Worm (Caenorhabditis elegans) whole organism, L1 larva: ENCODE measurements around the gene K09F6.9.
A peak's percentile ranks its signal among the peaks of the same experiment; 100 is the strongest.

Experiments
- C04F5.9 ChIP-seq: sonication (generic microtip); optimal IDR thresholded peaks from 2 replicates; lab custom pipeline; 2016; ENCODE audit warnings: missing genetic modification characterization, missing compliant biosample characterization
- C16A3.4 ChIP-seq: fragments of 150-350 bp; optimal IDR thresholded peaks from 2 replicates; lab custom pipeline; 2014; ENCODE audit warnings: missing biosample characterization, missing genetic modification characterization
- C34B4.2 ChIP-seq: sonication (generic microtip); optimal IDR thresholded peaks from 2 replicates; lab custom pipeline; 2017; ENCODE audit warnings: mild to moderate bottlenecking, missing genetic modification characterization, missing compliant biosample characterization
- F16B12.6 ChIP-seq: fragments of 150-350 bp; optimal IDR thresholded peaks from 2 replicates; lab custom pipeline; 2014; ENCODE audit warnings: missing biosample characterization, missing genetic modification characterization
- alr-1 ChIP-seq: fragments of 200-800 bp; sonication (Bioruptor generic); optimal IDR thresholded peaks from 2 replicates; lab custom pipeline; 2018; ENCODE audit warnings: borderline replicate concordance, mild to moderate bottlenecking, missing genetic modification characterization, missing compliant biosample characterization
- ceh-8 ChIP-seq: fragments of 200-800 bp; sonication (Bioruptor generic); optimal IDR thresholded peaks from 2 replicates; lab custom pipeline; 2018; ENCODE audit warnings: mild to moderate bottlenecking, missing genetic modification characterization, moderate library complexity, missing compliant biosample characterization
- ceh-82 ChIP-seq, 3 experiments: fragments of 150-350 bp in 1 of 3; sonication (generic microtip) in 2 of 3; optimal IDR thresholded peaks; 2 replicates each; lab custom pipeline; 2014 to 2017; ENCODE audit warnings: missing biosample characterization in 3 of 3, missing genetic modification characterization in 3 of 3
- ceh-88 ChIP-seq: fragments of 200-800 bp; sonication (Bioruptor generic); IDR thresholded peaks from 2 replicates; pipeline ENCODE4 v1.3.6; 2022; ENCODE audit warnings: missing genetic modification characterization, missing compliant biosample characterization
- dsc-1 ChIP-seq: sonication (generic microtip); optimal IDR thresholded peaks from 2 replicates; lab custom pipeline; 2016; ENCODE audit warnings: mild to moderate bottlenecking, missing genetic modification characterization, missing compliant biosample characterization
- efl-1 ChIP-seq, 4 experiments: fragments of 150-350 bp; optimal IDR thresholded peaks in 3 of 4; peaks in 1 of 4; 1 replicate in 1 of 4; 2 replicates in 3 of 4; lab custom pipeline; 2014; ENCODE audit warnings: missing biosample characterization in 2 of 4, missing genetic modification characterization in 2 of 4, missing genetic modification reagents in 2 of 4
- egl-13 ChIP-seq: sonication (generic microtip); optimal IDR thresholded peaks from 2 replicates; lab custom pipeline; 2016; ENCODE audit warnings: missing genotype, missing genetic modification reagents, missing genetic modification characterization, missing compliant biosample characterization
- elt-2 ChIP-seq: sonication (generic microtip); optimal IDR thresholded peaks from 2 replicates; lab custom pipeline; 2016; ENCODE audit warnings: missing genetic modification characterization, mild to moderate bottlenecking, inconsistent platforms, missing compliant biosample characterization, missing genetic modification reagents
- fos-1 ChIP-seq: fragments of 150-350 bp; optimal IDR thresholded peaks from 2 replicates; lab custom pipeline; 2014; ENCODE audit warnings: missing biosample characterization, missing genetic modification characterization
- grh-1 ChIP-seq: fragments of 200-800 bp; sonication (Bioruptor generic); IDR thresholded peaks from 2 replicates; pipeline ENCODE4 v1.3.6; 2022; ENCODE audit warnings: missing genetic modification reagents, missing genetic modification characterization, missing compliant biosample characterization
- hlh-4 ChIP-seq: sonication (generic microtip); optimal IDR thresholded peaks from 2 replicates; lab custom pipeline; 2016; ENCODE audit warnings: mild to moderate bottlenecking, missing genetic modification characterization, missing compliant biosample characterization
- lin-39 ChIP-seq: fragments of 150-350 bp; optimal IDR thresholded peaks from 2 replicates; lab custom pipeline; 2014; ENCODE audit warnings: missing biosample characterization, missing genetic modification reagents, missing genetic modification characterization
- lir-3 ChIP-seq: sonication (generic microtip); optimal IDR thresholded peaks from 2 replicates; lab custom pipeline; 2016; ENCODE audit warnings: mild to moderate bottlenecking, missing genetic modification characterization, moderate library complexity, missing compliant biosample characterization; ENCODE audit not compliant: poor library complexity
- lsy-2 ChIP-seq, 2 experiments: fragments of 150-350 bp; optimal IDR thresholded peaks; 2 replicates each; lab custom pipeline; 2014; ENCODE audit warnings: missing biosample characterization in 2 of 2, missing genetic modification characterization in 2 of 2
- mab-9 ChIP-seq: fragments of 200-800 bp; sonication (Bioruptor generic); IDR thresholded peaks from 2 replicates; pipeline ENCODE4 v1.3.6; 2022; ENCODE audit warnings: missing genetic modification reagents, missing genetic modification characterization, missing compliant biosample characterization
- mdl-1 ChIP-seq, 2 experiments: fragments of 150-350 bp; optimal IDR thresholded peaks; 2 replicates each; lab custom pipeline; 2014 to 2017; ENCODE audit warnings: missing biosample characterization in 2 of 2, missing genetic modification characterization in 2 of 2, inconsistent platforms in 1 of 2
- mep-1 ChIP-seq: fragments of 150-350 bp; optimal IDR thresholded peaks from 2 replicates; lab custom pipeline; 2014; ENCODE audit warnings: missing biosample characterization, missing genetic modification characterization
- nhr-11 ChIP-seq: fragments of 150-350 bp; optimal IDR thresholded peaks from 2 replicates; lab custom pipeline; 2014; ENCODE audit warnings: missing biosample characterization, missing genetic modification characterization
- nhr-12 ChIP-seq: sonication (generic microtip); optimal IDR thresholded peaks from 2 replicates; lab custom pipeline; 2017; ENCODE audit warnings: missing biosample characterization, missing genetic modification characterization
- nhr-28 ChIP-seq: fragments of 150-350 bp; optimal IDR thresholded peaks from 2 replicates; lab custom pipeline; 2014; ENCODE audit warnings: missing biosample characterization, missing genetic modification characterization
- nhr-85 ChIP-seq: sonication (generic microtip); peaks from one replicate; lab custom pipeline; 2016; ENCODE audit warnings: missing genetic modification characterization, inconsistent platforms, missing compliant biosample characterization
- pag-3 ChIP-seq: sonication (generic microtip); optimal IDR thresholded peaks from 2 replicates; lab custom pipeline; 2017; ENCODE audit warnings: missing genetic modification characterization, mild to moderate bottlenecking, missing compliant biosample characterization, antibody characterized with exemption, borderline replicate concordance; ENCODE audit not compliant: insufficient read depth
- pqm-1 ChIP-seq: sonication (generic microtip); optimal IDR thresholded peaks from 3 replicates; lab custom pipeline; 2017; ENCODE audit warnings: missing biosample characterization, missing genetic modification characterization
- skn-1 ChIP-seq: fragments of 150-350 bp; optimal IDR thresholded peaks from 2 replicates; lab custom pipeline; 2014; ENCODE audit warnings: missing biosample characterization, missing genetic modification characterization
- swsn-7 ChIP-seq: sonication (generic microtip); optimal IDR thresholded peaks from 2 replicates; lab custom pipeline; 2016; ENCODE audit warnings: missing genetic modification characterization, missing compliant biosample characterization
- unc-86 ChIP-seq: sonication (generic microtip); optimal IDR thresholded peaks from 2 replicates; lab custom pipeline; 2016; ENCODE audit warnings: missing genetic modification characterization, missing compliant biosample characterization
- vab-15 ChIP-seq: sonication (generic microtip); optimal IDR thresholded peaks from 2 replicates; lab custom pipeline; 2017; ENCODE audit warnings: missing genotype, mild to moderate bottlenecking, missing genetic modification characterization, missing compliant biosample characterization
- zag-1 ChIP-seq: fragments of 150-350 bp; optimal IDR thresholded peaks from 2 replicates; lab custom pipeline; 2014; ENCODE audit warnings: missing biosample characterization, missing genetic modification characterization

Gene K09F6.9

ce11 chrII:2322857-2323518 lies 40.5 kb upstream of the K09F6.9 start, which contains the start of the genes ZK1240.6 and ZK1240.2:
Gene ZK1240.6 (minus strand): TSS chrII:2322907.
Gene ZK1240.2 (plus strand): TSS chrII:2323376.
- TF ChIP-seq unc-86 (tag; lab: Kevin White, UChicago), result no peak
- TF ChIP-seq alr-1 (tag; lab: Kevin White, UChicago), result no peak
- peak; percentile 49 for TF ChIP-seq pqm-1 (tag; lab: Kevin White, UChicago)
- no peak for TF ChIP-seq lsy-2 (tag; optimal IDR thresholded peaks at IDR 0.05; lab: Kevin White, UChicago)
- TF ChIP-seq mdl-1 (tag; optimal IDR thresholded peaks at IDR 0.05; lab: Kevin White, UChicago), result no peak
- no peak for TF ChIP-seq mep-1 (tag; lab: Kevin White, UChicago)
- no peak for TF ChIP-seq ceh-82 (tag; optimal IDR thresholded peaks at IDR 0.05; lab: Kevin White, UChicago)
- TF ChIP-seq elt-2, result peak; percentile 74

DNA sequence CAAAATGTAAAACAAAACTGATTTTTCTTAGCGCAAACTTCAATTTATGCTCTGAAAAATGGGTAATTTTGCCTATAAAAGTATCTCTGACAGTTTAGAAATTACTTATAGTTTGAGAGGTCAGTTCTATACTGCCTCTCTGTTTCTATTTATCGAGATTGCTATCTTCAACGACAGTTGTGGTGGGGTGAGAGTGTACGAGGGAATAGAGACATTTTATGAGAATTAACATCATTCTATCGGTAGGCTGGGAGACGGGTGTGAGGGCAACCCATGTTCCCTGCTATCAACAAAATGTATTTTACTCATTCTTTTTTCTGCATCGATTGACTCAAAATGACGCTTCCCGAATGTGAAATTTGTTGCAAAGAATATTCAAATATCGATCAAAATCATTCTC lies 37.6 kb upstream of the K09F6.9 start, which contains the start of gene ZK1240.3:
ZK1240.3 (plus strand) TSS at position 238 of the 400 bp plus-strand sequence.
- TF ChIP-seq elt-2 (peak; percentile 30), C34B4.2 (no peak), pag-3 (tag; lab: Kevin White, UChicago) (no peak)

DNA sequence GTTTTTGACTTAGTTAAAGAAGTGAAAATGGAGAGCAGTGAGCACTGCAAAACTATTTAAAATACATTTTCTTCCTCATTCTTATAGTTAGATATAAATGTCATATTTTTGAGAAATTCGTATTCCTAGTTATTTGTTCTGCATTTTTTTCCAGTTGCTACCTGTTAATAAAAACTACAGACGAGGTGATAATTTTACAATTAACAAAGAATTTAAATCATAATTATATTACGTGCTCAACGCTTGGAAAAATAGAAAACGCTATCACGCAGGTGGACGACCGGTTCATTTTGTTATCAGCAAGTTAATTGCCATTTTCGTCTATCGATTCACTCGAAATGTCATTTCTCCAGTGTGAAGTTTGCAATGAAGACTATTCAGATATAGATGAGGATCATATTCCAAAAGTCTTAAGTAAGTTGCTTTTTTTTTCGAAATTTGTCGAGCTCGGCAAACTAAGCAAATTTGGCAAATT lies 35.4 kb upstream of the K09F6.9 start, which contains the start of the genes ZK1240.5 and ZK1240.9:
ZK1240.5 (minus strand) TSS at position 51 of the 475 bp plus-strand sequence.
ZK1240.9 (plus strand) TSS at position 307 of the 475 bp plus-strand sequence.
- no peak for TF ChIP-seq lir-3
- no peak for TF ChIP-seq efl-1 (optimal IDR thresholded peaks at IDR 0.05; lab: Kevin White, UChicago)
- TF ChIP-seq efl-1 (GFP tag; optimal IDR thresholded peaks at IDR 0.05 in 1 of 2; lab: Kevin White, UChicago), result peak in 1 of 2 experiments; percentile 79
- peak; percentile 35 for TF ChIP-seq elt-2
- TF ChIP-seq, all 84 proteins: peak for 2

ce11 chrII:2312747-2313146 lies 30.2 kb upstream of the K09F6.9 start, which contains the start of the genes trim-21 and B0281.1:
Gene trim-21 (minus strand): TSS chrII:2312847.
Gene B0281.1 (plus strand): TSS chrII:2313067.
- no peak for TF ChIP-seq C16A3.4 (tag; lab: Kevin White, UChicago)
- TF ChIP-seq dsc-1 (tag; lab: Kevin White, UChicago), result no peak
- TF ChIP-seq F16B12.6 (tag; lab: Kevin White, UChicago), result no peak
- TF ChIP-seq vab-15 (tag; lab: Kevin White, UChicago), result no peak
- TF ChIP-seq nhr-12 (tag; lab: Kevin White, UChicago), result no peak
- TF ChIP-seq lin-39 (tag; lab: Kevin White, UChicago), result no peak

ce11 chrII:2306741-2307140 lies 24.2 kb upstream of the K09F6.9 start, which contains the start of gene B0281.3:
Gene B0281.3 (plus strand): TSS chrII:2307041.
- TF ChIP-seq fos-1 (no peak), C04F5.9 (no peak)

- TF ChIP-seq mab-9 (no peak), ceh-8 (GFP tag; lab: Kevin White, UChicago) (no peak), nhr-28 (no peak), nhr-11 (tag; lab: Kevin White, UChicago) (no peak), hlh-4 (tag; lab: Kevin White, UChicago) (no peak), swsn-7 (tag; lab: Kevin White, UChicago) (no peak), skn-1 (tag; lab: Kevin White, UChicago) (no peak), elt-2 (peak; percentile 58), nhr-85 (tag; lab: Kevin White, UChicago) (no peak), ceh-82 (tag; optimal IDR thresholded peaks at IDR 0.05; lab: Kevin White, UChicago) (no peak), efl-1 (optimal IDR thresholded peaks at IDR 0.05; lab: Kevin White, UChicago) (no peak), efl-1 (GFP tag; optimal IDR thresholded peaks at IDR 0.05 in 1 of 2; lab: Kevin White, UChicago) (peak in 1 of 2 experiments; percentile 85), vab-15 (tag; lab: Kevin White, UChicago) (no peak), grh-1 (GFP tag; lab: Robert Waterston, UW) (no peak), ceh-88 (GFP tag; lab: Robert Waterston, UW) (no peak), egl-13 (tag; lab: Kevin White, UChicago) (no peak), zag-1 (no peak)
Measured at ce11 chrII:2305507-2305906, 23.0 kb upstream of the K09F6.9 start.
